Worm (Caenorhabditis elegans) whole organism, L4/young adult: Measurements from ENCODE around the gene irld-50.

ENCODE experiments used
- W03F9.2 ChIP-seq: fragments of 150-350 bp; optimal IDR thresholded peaks from 2 replicates; lab custom pipeline; 2014; ENCODE audit warnings: missing biosample characterization, missing genetic modification characterization
- dao-5 ChIP-seq: sonication (generic microtip); optimal IDR thresholded peaks from 2 replicates; lab custom pipeline; 2016; ENCODE audit warnings: missing genotype, missing genetic modification characterization, moderate library complexity, missing compliant biosample characterization
- him-1 ChIP-seq: sonication (generic microtip); optimal IDR thresholded peaks from 2 replicates; lab custom pipeline; 2016; ENCODE audit warnings: missing genotype, missing genetic modification reagents, missing genetic modification characterization, missing compliant biosample characterization

DNA sequence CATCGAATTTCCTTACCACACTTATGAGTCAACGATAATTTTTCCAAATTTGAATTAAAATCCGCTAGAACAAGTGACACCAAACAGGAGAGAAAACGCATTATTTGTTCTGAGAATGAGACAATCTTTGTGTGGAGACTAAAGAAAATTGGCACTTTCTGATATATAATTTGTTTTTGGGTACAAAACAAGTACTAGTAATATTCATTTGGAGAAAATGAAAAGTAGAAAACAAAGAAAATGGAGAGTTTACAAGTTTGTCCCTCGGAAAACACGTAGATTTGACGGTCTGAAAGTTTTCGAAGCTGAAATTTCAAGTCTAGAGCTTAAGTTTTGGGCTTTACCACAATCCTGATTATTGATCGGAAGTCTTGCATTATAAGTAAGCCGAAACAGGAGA is 3.1 kb downstream of the irld-50 start, which contains the start of gene irld-66:
- TF ChIP-seq dao-5 (tag; lab: Kevin White, UChicago) (no peak), him-1 (tag; lab: Kevin White, UChicago) (no peak), W03F9.2 (tag; lab: Kevin White, UChicago) (no peak)
